Worm (Caenorhabditis elegans): Measurements from ENCODE around the gene Y38E10A.3.

Gene Y38E10A.3

ce11 chrII:12608653-12609052 lies 34.1 kb upstream of the Y38E10A.3 start, which contains the start of gene Y38E10A.9:
Y38E10A.9 (plus strand) TSS chrII:12608953.
- no peak for TF ChIP-seq ceh-6 (GFP tag; optimal IDR thresholded peaks at IDR 0.05)
- no peak for TF ChIP-seq sox-4 (tag; optimal IDR thresholded peaks at IDR 0.05)
- TF ChIP-seq ceh-14 (tag; optimal IDR thresholded peaks at IDR 0.05) = no peak

- TF ChIP-seq zip-5 (tag; optimal IDR thresholded peaks at IDR 0.05) = no peak
- no peak for TF ChIP-seq dve-1 (tag; optimal IDR thresholded peaks at IDR 0.05)
- TF ChIP-seq unc-42 (tag; optimal IDR thresholded peaks at IDR 0.05) = no peak
- no peak for TF ChIP-seq fkh-6 (tag; optimal IDR thresholded peaks at IDR 0.05)
- no peak for TF ChIP-seq ceh-48 (tag; optimal IDR thresholded peaks at IDR 0.05)
- no peak for TF ChIP-seq ahr-1 (tag; optimal IDR thresholded peaks at IDR 0.05)
- no peak for TF ChIP-seq lim-6 (tag; optimal IDR thresholded peaks at IDR 0.05)
- TF ChIP-seq ceh-19 (GFP tag; optimal IDR thresholded peaks at IDR 0.05) = no peak
- no peak for TF ChIP-seq tbx-2 (tag; optimal IDR thresholded peaks at IDR 0.05)
- TF ChIP-seq syd-9 (tag; optimal IDR thresholded peaks at IDR 0.05) = no peak
- TF ChIP-seq F13H6.1 (tag; optimal IDR thresholded peaks at IDR 0.05) = no peak
Observed at ce11 chrII:12606900-12607299, 32.3 kb upstream of the Y38E10A.3 start, which contains the start of gene Y38E10A.8. Y38E10A.8 (plus strand) TSS chrII:12607200.

- TF ChIP-seq unc-42 (tag; optimal IDR thresholded peaks at IDR 0.05) (no peak), elt-4 (tag; optimal IDR thresholded peaks at IDR 0.05) (no peak), madf-2 (tag; optimal IDR thresholded peaks at IDR 0.05) (no peak), hlh-15 (tag; optimal IDR thresholded peaks at IDR 0.05) (no peak)
Observed at ce11 chrII:12606108-12606507, 31.5 kb upstream of the Y38E10A.3 start.

- no peak for TF ChIP-seq K09A11.1 (tag; optimal IDR thresholded peaks at IDR 0.05; ENCODE audit: insufficient read depth)
- TF ChIP-seq ceh-48 (tag; optimal IDR thresholded peaks at IDR 0.05) = peak; percentile 17
- TF ChIP-seq ceh-31 (tag; optimal IDR thresholded peaks at IDR 0.05) = peak; percentile 68
- TF ChIP-seq ref-2 (tag; optimal IDR thresholded peaks at IDR 0.05) = no peak
- no peak for TF ChIP-seq unc-55 (GFP tag; optimal IDR thresholded peaks at IDR 0.05)
- TF ChIP-seq tbx-2 (tag; optimal IDR thresholded peaks at IDR 0.05) = peak; percentile 34
- TF ChIP-seq nfya-1 (tag; optimal IDR thresholded peaks at IDR 0.05) = peak; percentile 10
- peak; percentile 28 for TF ChIP-seq ceh-34 (tag; optimal IDR thresholded peaks at IDR 0.05)
- TF ChIP-seq tbx-7 (tag; optimal IDR thresholded peaks at IDR 0.05) = no peak
- TF ChIP-seq ahr-1 (tag; optimal IDR thresholded peaks at IDR 0.05) = no peak
- no peak for TF ChIP-seq ama-1 (optimal IDR thresholded peaks at IDR 0.05)
Observed at ce11 chrII:12603667-12604621, 29.4 kb upstream of the Y38E10A.3 start, which contains the start of the genes ceh-100 and lips-15. ceh-100 (minus strand) TSS chrII:12603680. lips-15 (plus strand) TSS chrII:12604386.

ce11 chrII:12580952-12581351 lies 6.4 kb upstream of the Y38E10A.3 start, which contains the start of gene clec-4:
clec-4 (minus strand) TSS chrII:12581113.
- no peak for TF ChIP-seq ceh-45 (GFP tag; IDR thresholded peaks at IDR 0.05)
- no peak for TF ChIP-seq ceh-48 (tag; optimal IDR thresholded peaks at IDR 0.05)
- TF ChIP-seq pros-1 (tag; optimal IDR thresholded peaks at IDR 0.05) = no peak
- no peak for TF ChIP-seq ceh-14 (tag; optimal IDR thresholded peaks at IDR 0.05)
- no peak for TF ChIP-seq T23F11.4 (GFP tag; optimal IDR thresholded peaks at IDR 0.05)
- TF ChIP-seq fkh-6 (tag; optimal IDR thresholded peaks at IDR 0.05) = no peak
- TF ChIP-seq sox-4 (tag; optimal IDR thresholded peaks at IDR 0.05) = no peak
- TF ChIP-seq pag-3 (tag; optimal IDR thresholded peaks at IDR 0.05; ENCODE audit: borderline replicate concordance) = no peak
- no peak for TF ChIP-seq ets-4 (tag; optimal IDR thresholded peaks at IDR 0.05)
- TF ChIP-seq pax-1 (tag; optimal IDR thresholded peaks at IDR 0.05) = no peak
- no peak for TF ChIP-seq Y22D7AL.16 (tag; optimal IDR thresholded peaks at IDR 0.05)
- TF ChIP-seq ceh-2 (tag; optimal IDR thresholded peaks at IDR 0.05) = no peak
- TF ChIP-seq nfya-1 (tag; optimal IDR thresholded peaks at IDR 0.05) = no peak
